Worm (Caenorhabditis elegans) whole organism, L4 larva: ENCODE results near the gene Y73C8B.9.
A peak's percentile ranks its signal among the peaks of the same experiment; 100 is the strongest.

Experiments used
- D1046.2 ChIP-seq: fragments of 200-800 bp; sonication (Bioruptor generic); IDR thresholded peaks from 2 replicates; pipeline ENCODE4 v1.3.6; 2022; ENCODE audit warnings: missing genetic modification characterization, missing compliant biosample characterization
- F26F4.8 ChIP-seq: fragments of 200-800 bp; sonication (Bioruptor generic); conservative IDR thresholded peaks from 2 replicates; pipeline ENCODE4 v1.3.6; 2022; ENCODE audit warnings: missing genetic modification characterization, missing compliant biosample characterization
- T26A8.4 ChIP-seq: fragments of 200-800 bp; sonication (Bioruptor generic); IDR thresholded peaks from 2 replicates; pipeline ENCODE4 v1.3.6; 2022; ENCODE audit warnings: missing genetic modification characterization, missing compliant biosample characterization
- Y48G9A.11 ChIP-seq: fragments of 200-800 bp; sonication (Bioruptor generic); IDR thresholded peaks from 2 replicates; pipeline ENCODE4 v1.3.6; 2022; ENCODE audit warnings: missing genetic modification reagents, missing genetic modification characterization, missing compliant biosample characterization
- ZK546.5 ChIP-seq, 2 experiments: sonication (generic microtip); optimal IDR thresholded peaks; 2 replicates each; lab custom pipeline; 2017; ENCODE audit warnings: missing biosample characterization in 2 of 2, missing genetic modification characterization in 2 of 2
- aha-1 ChIP-seq: fragments of 150-350 bp; peaks from one replicate; lab custom pipeline; 2014; ENCODE audit warnings: missing biosample characterization, missing genetic modification characterization
- ama-1 ChIP-seq: fragments of 150-350 bp; optimal IDR thresholded peaks from 2 replicates; lab custom pipeline; 2014; ENCODE audit warnings: inconsistent platforms, mixed read lengths
- ceh-32 ChIP-seq: sonication (generic microtip); optimal IDR thresholded peaks from 2 replicates; lab custom pipeline; 2016; ENCODE audit warnings: mild to moderate bottlenecking, missing genetic modification characterization, missing compliant biosample characterization; ENCODE audit not compliant: poor library complexity
- ctbp-1 ChIP-seq: fragments of 200-800 bp; sonication (Bioruptor generic); IDR thresholded peaks from 2 replicates; pipeline ENCODE4 v1.3.6; 2022; ENCODE audit warnings: missing genetic modification reagents, missing genetic modification characterization, missing compliant biosample characterization
- dmd-6 ChIP-seq: fragments of 200-800 bp; sonication (Bioruptor generic); IDR thresholded peaks from 2 replicates; pipeline ENCODE4 v1.3.6; 2022; ENCODE audit warnings: missing genetic modification reagents, missing genetic modification characterization, missing compliant biosample characterization
- dmd-9 ChIP-seq: fragments of 200-800 bp; sonication (Bioruptor generic); IDR thresholded peaks from 2 replicates; pipeline ENCODE4 v1.3.6; 2022; ENCODE audit warnings: missing genetic modification reagents, missing genetic modification characterization, missing compliant biosample characterization
- dpl-1 ChIP-seq: fragments of 150-350 bp; optimal IDR thresholded peaks from 2 replicates; lab custom pipeline; 2014; ENCODE audit warnings: missing biosample characterization, missing genetic modification reagents, missing genetic modification characterization
- egl-27 ChIP-seq: sonication (generic microtip); optimal IDR thresholded peaks from 3 replicates; lab custom pipeline; 2017; ENCODE audit warnings: missing biosample characterization, missing genetic modification reagents, missing genetic modification characterization
- hif-1 ChIP-seq, 2 experiments: sonication (generic microtip); optimal IDR thresholded peaks; 2 replicates each; lab custom pipeline; 2016 to 2017; ENCODE audit warnings: missing compliant biosample characterization in 2 of 2, missing genetic modification characterization in 2 of 2, missing genetic modification reagents in 2 of 2, missing genotype in 2 of 2, mild to moderate bottlenecking in 1 of 2
- hlh-30 ChIP-seq: sonication (generic microtip); optimal IDR thresholded peaks from 2 replicates; lab custom pipeline; 2017; ENCODE audit warnings: antibody characterized with exemption, mild to moderate bottlenecking, missing genetic modification characterization, missing compliant biosample characterization; ENCODE audit not compliant: insufficient read depth
- hmg-1.1 ChIP-seq: fragments of 200-800 bp; sonication (Bioruptor generic); IDR thresholded peaks from 2 replicates; pipeline ENCODE4 v1.3.6; 2022; ENCODE audit warnings: missing genetic modification reagents, missing genetic modification characterization, missing compliant biosample characterization
- jun-1 ChIP-seq: fragments of 150-350 bp; optimal IDR thresholded peaks from 2 replicates; lab custom pipeline; 2014; ENCODE audit warnings: missing biosample characterization, missing genetic modification reagents, missing genetic modification characterization
- lin-15B ChIP-seq: fragments of 150-350 bp; sonication (generic microtip); optimal IDR thresholded peaks from 3 replicates; lab custom pipeline; 2014; ENCODE audit warnings: missing biosample characterization, missing genetic modification characterization
- lin-38 ChIP-seq: fragments of 200-800 bp; sonication (Bioruptor generic); IDR thresholded peaks from 2 replicates; pipeline ENCODE4 v1.3.6; 2022; ENCODE audit warnings: missing genetic modification reagents, missing genetic modification characterization, missing compliant biosample characterization
- mep-1 ChIP-seq: fragments of 150-350 bp; sonication (generic microtip); optimal IDR thresholded peaks from 3 replicates; lab custom pipeline; 2014; ENCODE audit warnings: missing biosample characterization, missing genetic modification characterization
- nhr-10 ChIP-seq: fragments of 150-350 bp; optimal IDR thresholded peaks from 2 replicates; lab custom pipeline; 2014; ENCODE audit warnings: missing biosample characterization, missing genetic modification characterization
- nhr-111 ChIP-seq: fragments of 200-800 bp; sonication (Bioruptor generic); optimal IDR thresholded peaks from 2 replicates; lab custom pipeline; 2018; ENCODE audit warnings: mild to moderate bottlenecking, missing genetic modification characterization, missing compliant biosample characterization
- nhr-25 ChIP-seq: sonication (generic microtip); optimal IDR thresholded peaks from 2 replicates; lab custom pipeline; 2017; ENCODE audit warnings: missing genetic modification characterization, mild to moderate bottlenecking, missing compliant biosample characterization, antibody characterized with exemption, moderate library complexity, borderline replicate concordance; ENCODE audit not compliant: insufficient read depth
- nhr-41 ChIP-seq: fragments of 200-800 bp; sonication (Bioruptor generic); IDR thresholded peaks from 2 replicates; pipeline ENCODE4 v1.3.6; 2022; ENCODE audit warnings: missing genetic modification reagents, missing genetic modification characterization, missing compliant biosample characterization
- nhr-48 ChIP-seq: sonication (generic microtip); optimal IDR thresholded peaks from 2 replicates; lab custom pipeline; 2016; ENCODE audit warnings: mild to moderate bottlenecking, missing genetic modification characterization, missing compliant biosample characterization
- nhr-6 ChIP-seq: fragments of 150-350 bp; optimal IDR thresholded peaks from 2 replicates; lab custom pipeline; 2014; ENCODE audit warnings: missing biosample characterization, missing genetic modification characterization
- nhr-76 ChIP-seq: fragments of 150-350 bp; optimal IDR thresholded peaks from 2 replicates; lab custom pipeline; 2014; ENCODE audit warnings: missing biosample characterization, missing genetic modification characterization
- php-3 ChIP-seq: fragments of 200-800 bp; sonication (Bioruptor generic); IDR thresholded peaks from 2 replicates; pipeline ENCODE4 v1.3.6; 2022; ENCODE audit warnings: missing genetic modification reagents, missing genetic modification characterization, missing compliant biosample characterization
- rbr-2 ChIP-seq: sonication (generic microtip); optimal IDR thresholded peaks from 2 replicates; lab custom pipeline; 2016; ENCODE audit warnings: missing genotype, missing genetic modification characterization, missing compliant biosample characterization
- set-16 ChIP-seq: fragments of 200-800 bp; sonication (Bioruptor generic); IDR thresholded peaks from 2 replicates; pipeline ENCODE4 v1.3.6; 2022; ENCODE audit warnings: missing genetic modification reagents, missing genetic modification characterization, missing compliant biosample characterization
- unc-39 ChIP-seq: sonication (generic microtip); optimal IDR thresholded peaks from 2 replicates; lab custom pipeline; 2017; ENCODE audit warnings: missing biosample characterization, missing genetic modification characterization
- unc-62 ChIP-seq, 3 experiments: fragments of 150-350 bp in 1 of 3; sonication (generic microtip); optimal IDR thresholded peaks in 2 of 3; peaks in 1 of 3; 1 replicate in 1 of 3; 2 replicates in 2 of 3; lab custom pipeline; 2014 to 2017; ENCODE audit warnings: missing biosample characterization in 3 of 3, missing genetic modification characterization in 3 of 3, missing genetic modification reagents in 3 of 3, missing genotype in 1 of 3
- zfp-3 ChIP-seq: fragments of 200-800 bp; sonication (Bioruptor generic); conservative IDR thresholded peaks from 2 replicates; pipeline ENCODE4 v1.3.6; 2022; ENCODE audit warnings: missing genetic modification reagents, missing genetic modification characterization, missing compliant biosample characterization

Gene Y73C8B.9

ce11 chrV:3208940-3209339 lies 15.6 kb downstream of the Y73C8B.9 start:
- TF ChIP-seq unc-62 (GFP tag; optimal IDR thresholded peaks at IDR 0.05 in 1 of 2; lab: Kevin White, UChicago) = peak in 1 of 2 experiments; percentile 82
- no peak for TF ChIP-seq unc-62 (tag; optimal IDR thresholded peaks at IDR 0.05; lab: Kevin White, UChicago)
- TF ChIP-seq set-16 (GFP tag; lab: Robert Waterston, UW) = no peak

ce11 chrV:3210147-3210546 lies 16.8 kb downstream of the Y73C8B.9 start, which contains the start of gene apx-1:
apx-1 (plus strand) TSS chrV:3210196.
- TF ChIP-seq rbr-2 (tag; lab: Kevin White, UChicago) (no peak), dpl-1 (GFP tag; lab: Kevin White, UChicago) (no peak), nhr-111 (GFP tag; lab: Kevin White, UChicago) (no peak), unc-39 (no peak), F26F4.8 (no peak), ama-1 (lab: Kevin White, UChicago) (no peak), set-16 (GFP tag; lab: Robert Waterston, UW) (peak; percentile 78), hif-1 (tag; optimal IDR thresholded peaks at IDR 0.05; lab: Kevin White, UChicago) (no peak), D1046.2 (no peak), aha-1 (peak; percentile 9), zfp-3 (GFP tag; lab: Robert Waterston, UW) (no peak), egl-27 (tag; lab: Kevin White, UChicago) (no peak)

- TF ChIP-seq lin-38 (GFP tag; lab: Robert Waterston, UW) = no peak
- TF ChIP-seq unc-62 (GFP tag; optimal IDR thresholded peaks at IDR 0.05 in 1 of 2; lab: Kevin White, UChicago) = peak in 1 of 2 experiments; percentile 31
- TF ChIP-seq unc-62 (tag; optimal IDR thresholded peaks at IDR 0.05; lab: Kevin White, UChicago) = no peak
- TF ChIP-seq dmd-9 (GFP tag; lab: Robert Waterston, UW) = no peak
Observed at ce11 chrV:3218604-3219003, 25.2 kb downstream of the Y73C8B.9 start.

- TF ChIP-seq unc-62 (GFP tag; optimal IDR thresholded peaks at IDR 0.05 in 1 of 2; lab: Kevin White, UChicago) (no peak), unc-62 (tag; optimal IDR thresholded peaks at IDR 0.05; lab: Kevin White, UChicago) (no peak), hlh-30 (tag; lab: Kevin White, UChicago) (no peak), hmg-1.1 (GFP tag; lab: Robert Waterston, UW) (no peak), nhr-41 (GFP tag; lab: Robert Waterston, UW) (no peak), ceh-32 (no peak), T26A8.4 (GFP tag; lab: Robert Waterston, UW) (no peak), jun-1 (tag; lab: Kevin White, UChicago) (no peak), lin-15B (no peak), mep-1 (no peak)
Observed at ce11 chrV:3227373-3227772, 34.0 kb downstream of the Y73C8B.9 start, which contains the start of gene K08D9.2. K08D9.2 (plus strand) TSS chrV:3227673.

ce11 chrV:3230150-3230549 lies 36.8 kb downstream of the Y73C8B.9 start:
- no peak for TF ChIP-seq Y48G9A.11 (GFP tag; lab: Robert Waterston, UW)
- no peak for TF ChIP-seq nhr-6 (tag; lab: Kevin White, UChicago)
- no peak for TF ChIP-seq dmd-6 (GFP tag; lab: Robert Waterston, UW)
- TF ChIP-seq hif-1 (tag; optimal IDR thresholded peaks at IDR 0.05; lab: Kevin White, UChicago) = no peak
- TF ChIP-seq ZK546.5 (tag; optimal IDR thresholded peaks at IDR 0.05; lab: Kevin White, UChicago) = no peak
- TF ChIP-seq ctbp-1 = no peak
- no peak for TF ChIP-seq nhr-25 (tag; lab: Kevin White, UChicago)
- no peak for TF ChIP-seq nhr-76
- no peak for TF ChIP-seq nhr-10

- TF ChIP-seq php-3 = no peak
- TF ChIP-seq nhr-48 (tag; lab: Kevin White, UChicago) = no peak
Observed at ce11 chrV:3230597-3230996, 37.2 kb downstream of the Y73C8B.9 start, which contains the start of gene K08D9.10. K08D9.10 (plus strand) TSS chrV:3230897.
